Fruit fly (Drosophila melanogaster) whole organism, prepupa: ENCODE data around the gene CG13894.

Experiments used
- Blimp-1 ChIP-seq: fragments of 200-800 bp; sonication (Bioruptor generic); optimal IDR thresholded peaks from 3 replicates; lab custom pipeline; 2017; ENCODE audit warnings: missing biosample characterization, missing genetic modification characterization, mild to moderate bottlenecking, moderate library complexity, missing genetic modification reagents
- CG10669 ChIP-seq: fragments of 200-800 bp; sonication (Bioruptor generic); optimal IDR thresholded peaks from 3 replicates; lab custom pipeline; 2018; ENCODE audit warnings: missing biosample characterization, mild to moderate bottlenecking, missing genetic modification characterization, moderate library complexity
- CG11902 ChIP-seq: fragments of 200-800 bp; sonication (Bioruptor generic); optimal IDR thresholded peaks from 3 replicates; lab custom pipeline; 2016; ENCODE audit warnings: missing biosample characterization, missing genetic modification characterization
- CG1621 ChIP-seq: fragments of 200-800 bp; sonication (Bioruptor generic); optimal IDR thresholded peaks from 3 replicates; lab custom pipeline; 2018; ENCODE audit warnings: missing biosample characterization, mild to moderate bottlenecking, missing genetic modification characterization
- CG34406 ChIP-seq: fragments of 200-800 bp; sonication (Bioruptor generic); optimal IDR thresholded peaks from 3 replicates; lab custom pipeline; 2016; ENCODE audit warnings: missing biosample characterization, missing genetic modification characterization
- CG6854 ChIP-seq: fragments of 200-800 bp; sonication (Bioruptor generic); optimal IDR thresholded peaks from 2 replicates; lab custom pipeline; 2017; ENCODE audit warnings: missing biosample characterization, mild to moderate bottlenecking, missing genetic modification characterization
- CG8632 ChIP-seq: fragments of 200-800 bp; sonication (Bioruptor generic); optimal IDR thresholded peaks from 3 replicates; lab custom pipeline; 2016; ENCODE audit warnings: missing biosample characterization, missing genetic modification characterization
- Gug ChIP-seq: fragments of 200-800 bp; sonication (Bioruptor generic); IDR thresholded peaks from 2 replicates; pipeline ENCODE4 v1.3.6; 2022; ENCODE audit warnings: missing biosample characterization, missing genetic modification characterization
- Hr4 ChIP-seq: fragments of 200-800 bp; sonication (Bioruptor generic); optimal IDR thresholded peaks from 3 replicates; lab custom pipeline; 2016; ENCODE audit warnings: missing biosample characterization, missing genetic modification characterization
- OdsH ChIP-seq: fragments of 200-800 bp; sonication (Bioruptor generic); optimal IDR thresholded peaks from 3 replicates; lab custom pipeline; 2016; ENCODE audit warnings: missing biosample characterization, missing genetic modification characterization
- Sox102F ChIP-seq: fragments of 200-800 bp; sonication (Bioruptor generic); optimal IDR thresholded peaks from 2 replicates; lab custom pipeline; 2016; ENCODE audit warnings: missing biosample characterization, mild to moderate bottlenecking, missing genetic modification characterization
- Sox15 ChIP-seq: fragments of 200-800 bp; sonication (Bioruptor generic); optimal IDR thresholded peaks from 3 replicates; lab custom pipeline; 2016; ENCODE audit warnings: missing biosample characterization, missing genetic modification characterization
- pdm3 ChIP-seq: fragments of 200-800 bp; sonication (Bioruptor generic); optimal IDR thresholded peaks from 3 replicates; lab custom pipeline; 2016; ENCODE audit warnings: missing biosample characterization, missing genetic modification characterization
- ss ChIP-seq, 2 experiments: fragments of 200-800 bp; sonication (Bioruptor generic); optimal IDR thresholded peaks; 2 replicates in 1 of 2; 3 replicates in 1 of 2; lab custom pipeline; 2017 to 2018; ENCODE audit warnings: mild to moderate bottlenecking in 2 of 2, missing biosample characterization in 2 of 2, missing genetic modification characterization in 2 of 2, moderate library complexity in 1 of 2

DNA sequence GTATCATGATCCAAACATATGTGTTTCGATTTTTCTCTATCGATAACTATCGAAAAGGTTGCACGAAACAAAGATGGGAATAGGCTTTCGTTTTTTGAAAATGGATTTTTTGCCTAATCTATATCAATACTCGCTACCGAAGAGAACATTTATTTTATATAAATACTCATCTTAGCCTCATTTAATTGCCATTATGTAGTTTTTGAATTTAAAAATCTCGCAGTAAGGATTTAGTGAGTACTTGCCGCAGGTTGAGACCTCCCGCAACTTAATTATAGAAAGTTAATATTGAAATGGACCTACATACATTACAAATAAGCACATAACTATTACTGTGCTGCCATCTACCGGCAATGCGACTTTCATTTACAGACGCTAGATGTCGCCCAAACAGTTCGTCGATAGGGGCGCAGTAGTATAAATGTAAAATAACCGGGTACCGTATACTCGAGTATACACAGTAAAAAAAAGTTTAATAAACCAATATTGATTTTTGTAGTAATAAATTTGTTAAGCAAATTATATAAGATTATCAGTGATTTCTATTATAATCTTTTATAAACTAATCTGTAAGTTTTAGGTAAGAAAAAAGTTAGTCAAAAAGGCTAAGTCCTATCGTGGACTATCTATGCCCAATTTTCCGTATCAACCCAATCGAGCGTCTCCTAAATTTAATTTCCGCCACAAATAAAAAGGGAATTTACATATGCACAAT, 13.1 kb upstream of the CG13894 start, which contains the start of gene CG13896:
- TF ChIP-seq Hr4 = peak; percentile 58
- peak; percentile 25 for TF ChIP-seq Sox15 (GFP tag; lab: Kevin White, UChicago)
- TF ChIP-seq CG11902 (GFP tag; lab: Kevin White, UChicago) = peak; percentile 65
- TF ChIP-seq Gug (GFP tag; lab: Robert Waterston, UW) = peak; percentile 38; the same call in 1 of the 2 replicates
- peak; percentile 20 for TF ChIP-seq CG6854
- peak; percentile 77 for TF ChIP-seq OdsH (GFP tag; lab: Kevin White, UChicago)
- peak; percentile 31 for TF ChIP-seq CG8632 (GFP tag; lab: Kevin White, UChicago)
- TF ChIP-seq CG10669 = peak; percentile 72
- peak; percentile 23 for TF ChIP-seq Blimp-1 (GFP tag; lab: Kevin White, UChicago)
- peak; percentile 82 for TF ChIP-seq pdm3
- peak; percentile 63 for TF ChIP-seq CG34406 (GFP tag; lab: Kevin White, UChicago)
- peak; percentile 7 to 20 for TF ChIP-seq ss (GFP tag; optimal IDR thresholded peaks at IDR 0.05; lab: Kevin White, UChicago)
- peak; percentile 44 for TF ChIP-seq CG1621 (tag; lab: Kevin White, UChicago)
- TF ChIP-seq Sox102F (GFP tag; lab: Kevin White, UChicago) = peak; percentile 79
